Worm (Caenorhabditis elegans) whole organism, mixed stage, embryonic: ENCODE results near the gene cut-2.

Source experiments
- M03D4.4 ChIP-seq: sonication (generic microtip); optimal IDR thresholded peaks from 2 replicates; lab custom pipeline; 2017; ENCODE audit warnings: mild to moderate bottlenecking, missing genetic modification characterization, missing compliant biosample characterization
- blmp-1 ChIP-seq: fragments of 150-350 bp; optimal IDR thresholded peaks from 2 replicates; lab custom pipeline; 2014; ENCODE audit warnings: missing biosample characterization, missing genetic modification characterization
- ceh-39 ChIP-seq: fragments of 150-350 bp; optimal IDR thresholded peaks from 2 replicates; lab custom pipeline; 2014; ENCODE audit warnings: missing biosample characterization, missing genetic modification characterization
- ceh-43 ChIP-seq: fragments of 200-800 bp; sonication (Bioruptor generic); optimal IDR thresholded peaks from 2 replicates; lab custom pipeline; 2018; ENCODE audit warnings: mild to moderate bottlenecking, missing genetic modification characterization, moderate library complexity, missing compliant biosample characterization
- ceh-83 ChIP-seq: fragments of 200-800 bp; sonication (Bioruptor generic); optimal IDR thresholded peaks from 2 replicates; lab custom pipeline; 2018; ENCODE audit warnings: mild to moderate bottlenecking, missing genetic modification characterization, missing compliant biosample characterization
- ces-1 ChIP-seq: fragments of 150-350 bp; optimal IDR thresholded peaks from 2 replicates; lab custom pipeline; 2014; ENCODE audit warnings: missing biosample characterization, missing genetic modification reagents, missing genetic modification characterization
- cnd-1 ChIP-seq: fragments of 200-800 bp; sonication (Bioruptor generic); optimal IDR thresholded peaks from 2 replicates; lab custom pipeline; 2018; ENCODE audit warnings: mild to moderate bottlenecking, missing genetic modification characterization, missing compliant biosample characterization
- drap-1 ChIP-seq: fragments of 200-800 bp; sonication (Bioruptor generic); optimal IDR thresholded peaks from 3 replicates; lab custom pipeline; 2018; ENCODE audit warnings: mild to moderate bottlenecking, missing genetic modification characterization, missing compliant biosample characterization
- elt-3 ChIP-seq: fragments of 150-350 bp; optimal IDR thresholded peaks from 2 replicates; lab custom pipeline; 2014; ENCODE audit warnings: missing biosample characterization, missing genetic modification characterization
- flh-1 ChIP-seq: fragments of 200-800 bp; sonication (Bioruptor generic); optimal IDR thresholded peaks from 2 replicates; lab custom pipeline; 2018; ENCODE audit warnings: mild to moderate bottlenecking, missing genetic modification characterization, moderate library complexity, missing compliant biosample characterization
- hlh-1 ChIP-seq: fragments of 150-350 bp; optimal IDR thresholded peaks from 2 replicates; lab custom pipeline; 2014; ENCODE audit warnings: missing biosample characterization, missing genetic modification reagents, missing genetic modification characterization
- lin-13 ChIP-seq: fragments of 150-350 bp; optimal IDR thresholded peaks from 2 replicates; lab custom pipeline; 2014; ENCODE audit warnings: missing biosample characterization, missing genetic modification characterization
- lin-32 ChIP-seq: fragments of 200-800 bp; sonication (Bioruptor generic); optimal IDR thresholded peaks from 2 replicates; lab custom pipeline; 2018; ENCODE audit warnings: mild to moderate bottlenecking, missing genetic modification characterization, missing compliant biosample characterization
- lsy-2 ChIP-seq: fragments of 150-350 bp; optimal IDR thresholded peaks from 2 replicates; lab custom pipeline; 2014; ENCODE audit warnings: missing biosample characterization, missing genetic modification characterization
- mab-5 ChIP-seq: fragments of 150-350 bp; optimal IDR thresholded peaks from 2 replicates; lab custom pipeline; 2014; ENCODE audit warnings: missing biosample characterization, missing genetic modification characterization
- mep-1 ChIP-seq: fragments of 150-350 bp; optimal IDR thresholded peaks from 2 replicates; lab custom pipeline; 2017; ENCODE audit warnings: missing biosample characterization, missing genetic modification reagents, missing genetic modification characterization, inconsistent platforms
- mls-2 ChIP-seq: sonication (generic microtip); optimal IDR thresholded peaks from 2 replicates; lab custom pipeline; 2016; ENCODE audit warnings: mild to moderate bottlenecking, missing genetic modification characterization, moderate library complexity, missing compliant biosample characterization
- nhr-12 ChIP-seq: fragments of 150-350 bp; optimal IDR thresholded peaks from 2 replicates; lab custom pipeline; 2014; ENCODE audit warnings: missing biosample characterization, missing genetic modification characterization
- nhr-2 ChIP-seq: fragments of 150-350 bp; optimal IDR thresholded peaks from 2 replicates; lab custom pipeline; 2014; ENCODE audit warnings: missing biosample characterization, missing genetic modification characterization
- nhr-237 ChIP-seq: fragments of 150-350 bp; optimal IDR thresholded peaks from 2 replicates; lab custom pipeline; 2014; ENCODE audit warnings: missing biosample characterization, missing genetic modification characterization
- nhr-28 ChIP-seq: fragments of 150-350 bp; optimal IDR thresholded peaks from 2 replicates; lab custom pipeline; 2014; ENCODE audit warnings: missing biosample characterization, missing genetic modification characterization
- nhr-76 ChIP-seq: sonication (generic microtip); optimal IDR thresholded peaks from 2 replicates; lab custom pipeline; 2017; ENCODE audit warnings: missing biosample characterization, missing genetic modification characterization
- pha-4 ChIP-seq: fragments of 150-350 bp; optimal IDR thresholded peaks from 2 replicates; lab custom pipeline; 2018; ENCODE audit warnings: missing biosample characterization, missing genetic modification reagents, missing genetic modification characterization
- snpc-4 ChIP-seq: fragments of 150-350 bp; optimal IDR thresholded peaks from 2 replicates; lab custom pipeline; 2014; ENCODE audit warnings: missing biosample characterization, missing genetic modification characterization
- sptf-1 ChIP-seq: sonication (generic microtip); optimal IDR thresholded peaks from 2 replicates; lab custom pipeline; 2017; ENCODE audit warnings: mild to moderate bottlenecking, missing genetic modification characterization, moderate library complexity, missing compliant biosample characterization
- tbx-8 ChIP-seq: fragments of 200-800 bp; sonication (Bioruptor generic); optimal IDR thresholded peaks from 2 replicates; lab custom pipeline; 2018; ENCODE audit warnings: mild to moderate bottlenecking, missing genetic modification characterization, moderate library complexity, missing compliant biosample characterization
- unc-120 ChIP-seq: sonication (generic microtip); optimal IDR thresholded peaks from 2 replicates; lab custom pipeline; 2017; ENCODE audit warnings: missing genetic modification characterization, missing compliant biosample characterization; ENCODE audit not compliant: poor library complexity, severe bottlenecking
- unc-39 ChIP-seq: fragments of 150-350 bp; optimal IDR thresholded peaks from 2 replicates; lab custom pipeline; 2014; ENCODE audit warnings: missing biosample characterization, missing genetic modification characterization
- unc-62 ChIP-seq: fragments of 150-350 bp; optimal IDR thresholded peaks from 2 replicates; lab custom pipeline; 2014; ENCODE audit warnings: missing biosample characterization, missing genetic modification reagents, missing genetic modification characterization
- ztf-11 ChIP-seq: fragments of 150-350 bp; optimal IDR thresholded peaks from 2 replicates; lab custom pipeline; 2014; ENCODE audit warnings: missing biosample characterization, missing genetic modification characterization

cut-2 gene

DNA sequence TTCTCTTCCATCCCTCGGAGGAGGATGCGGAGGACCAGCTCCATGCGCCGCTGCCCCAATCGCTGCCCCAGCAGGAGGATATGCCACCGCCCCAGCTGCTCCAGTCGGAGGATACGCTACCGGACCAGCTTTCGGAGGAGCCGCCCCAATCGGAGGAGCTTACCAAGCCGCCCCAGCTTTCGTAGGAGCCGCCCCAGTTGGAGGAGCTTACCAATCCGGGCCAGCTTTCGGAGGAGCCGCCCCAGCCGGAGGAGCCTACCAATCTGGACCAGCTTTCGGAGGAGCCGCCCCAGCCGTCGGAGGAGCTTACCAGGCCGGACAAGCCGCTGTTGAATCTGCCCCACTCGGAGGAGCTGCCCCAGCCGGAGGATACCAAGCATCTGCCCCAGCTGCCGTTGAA is 713 bp downstream of the cut-2 start:
- TF ChIP-seq unc-39 (no peak), ceh-43 (GFP tag; lab: Kevin White, UChicago) (peak; percentile 6), drap-1 (no peak), ceh-83 (GFP tag; lab: Kevin White, UChicago) (peak; percentile 31)
- TF ChIP-seq, all 35 proteins: peak for 2

DNA sequence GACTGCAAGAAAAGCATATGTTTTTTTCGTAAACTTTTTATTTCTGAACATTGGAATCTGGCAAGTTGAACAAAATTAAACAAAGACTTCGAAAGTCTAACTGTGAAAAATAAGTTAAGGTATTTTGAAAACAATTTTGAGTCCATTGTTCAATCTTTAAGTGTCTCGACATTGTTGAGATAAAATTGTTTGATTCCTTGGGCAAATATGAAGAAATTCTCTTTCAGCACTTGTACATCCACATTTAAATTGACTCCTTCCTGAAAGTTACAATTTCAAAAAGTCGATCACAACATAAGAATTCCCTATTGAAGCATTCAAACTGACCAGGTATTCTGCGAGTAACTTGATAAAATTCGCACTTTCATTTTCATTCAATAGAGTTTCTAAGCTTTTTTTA is 1.3 kb downstream of the cut-2 start:
- TF ChIP-seq nhr-2 (tag; lab: Kevin White, UChicago): no peak
- TF ChIP-seq ceh-39 (tag; lab: Kevin White, UChicago): no peak
- TF ChIP-seq ces-1 (GFP tag; lab: Kevin White, UChicago): no peak
- TF ChIP-seq nhr-12: no peak
- TF ChIP-seq unc-120 (tag; lab: Kevin White, UChicago): no peak
- no peak for TF ChIP-seq lin-13 (tag; lab: Kevin White, UChicago)
- no peak for TF ChIP-seq M03D4.4 (tag; lab: Kevin White, UChicago)
- TF ChIP-seq elt-3 (tag; lab: Kevin White, UChicago): no peak
- TF ChIP-seq blmp-1 (tag; lab: Kevin White, UChicago): no peak
- no peak for TF ChIP-seq drap-1

DNA sequence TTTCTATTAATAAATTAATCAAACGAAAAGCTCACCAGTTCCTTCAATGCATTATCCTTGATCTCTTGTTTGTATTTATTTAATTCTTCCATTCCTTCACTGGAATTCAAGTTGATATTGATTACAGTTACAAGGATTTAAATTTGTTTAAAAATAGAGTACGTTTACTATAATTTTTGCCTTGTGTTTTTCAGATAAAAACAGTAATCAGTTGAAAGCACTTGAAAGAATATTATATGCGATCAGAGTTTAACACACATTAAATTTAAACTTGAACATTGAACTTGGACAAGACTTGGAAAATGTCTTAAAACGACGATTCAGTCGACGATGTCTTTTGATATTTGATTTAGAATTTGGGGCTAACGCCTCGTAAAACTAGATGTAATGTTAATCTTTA is 2.8 kb downstream of the cut-2 start, which contains the start of gene F53F1.6:
TSS of gene F53F1.6 (minus strand) at position 101 of the 400 bp plus-strand sequence.
- no peak for TF ChIP-seq mab-5 (tag; lab: Kevin White, UChicago)

DNA sequence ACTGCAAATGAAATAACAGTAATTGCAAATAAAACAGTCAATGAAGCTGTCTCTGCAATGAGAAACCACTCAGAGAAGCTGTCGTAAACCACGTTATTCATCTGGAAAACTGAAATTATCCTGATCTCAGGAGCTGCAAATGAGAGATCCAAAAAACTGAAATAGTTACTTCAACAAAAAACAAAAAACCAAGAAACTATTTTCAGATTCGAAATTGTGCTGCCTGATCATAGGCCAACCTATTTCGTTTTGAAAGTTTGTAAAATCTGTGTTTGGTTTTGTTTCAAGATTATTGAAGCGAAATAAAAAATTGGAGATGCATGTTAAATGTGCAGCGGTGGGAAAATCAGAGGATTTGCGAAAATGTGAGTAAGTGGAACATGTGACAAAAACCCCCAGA is 5.9 kb downstream of the cut-2 start, which contains the start of gene srv-8:
TSS of gene srv-8 (minus strand) at position 101 of the 400 bp plus-strand sequence.
- TF ChIP-seq ceh-39 (tag; lab: Kevin White, UChicago) (no peak), flh-1 (GFP tag; lab: Kevin White, UChicago) (no peak), mls-2 (no peak), mep-1 (tag; lab: Kevin White, UChicago) (no peak), ztf-11 (no peak), M03D4.4 (tag; lab: Kevin White, UChicago) (no peak)

DNA sequence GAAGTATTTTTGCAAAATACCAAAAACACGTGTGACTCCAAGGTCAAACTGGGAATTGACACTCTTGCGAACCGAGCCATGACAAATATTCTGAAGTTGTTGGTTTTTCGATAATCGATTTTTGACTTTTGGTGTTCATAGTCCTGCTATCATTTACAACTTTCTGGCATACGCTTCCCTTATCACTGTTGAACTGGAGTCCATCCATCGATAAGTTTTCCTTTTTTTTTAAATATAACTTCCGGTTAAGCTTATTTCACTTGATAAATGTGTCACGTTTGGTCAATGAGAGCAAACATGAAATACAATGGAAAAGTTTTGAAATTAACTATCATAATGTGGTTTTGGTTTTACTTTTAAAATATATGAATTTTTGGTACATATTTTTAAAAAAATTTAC is 6.9 kb downstream of the cut-2 start:
- TF ChIP-seq mep-1 (tag; lab: Kevin White, UChicago) (no peak), drap-1 (no peak), unc-120 (tag; lab: Kevin White, UChicago) (no peak), mls-2 (no peak), nhr-76 (tag; lab: Kevin White, UChicago) (no peak), lsy-2 (tag; lab: Kevin White, UChicago) (no peak), ceh-39 (tag; lab: Kevin White, UChicago) (no peak), nhr-237 (tag; lab: Kevin White, UChicago) (no peak), lin-32 (GFP tag; lab: Kevin White, UChicago) (no peak), flh-1 (GFP tag; lab: Kevin White, UChicago) (no peak), hlh-1 (tag; lab: Kevin White, UChicago) (no peak), nhr-12 (no peak), tbx-8 (GFP tag; lab: Kevin White, UChicago) (no peak), nhr-28 (tag; lab: Kevin White, UChicago) (no peak), lin-13 (tag; lab: Kevin White, UChicago) (no peak), pha-4 (tag; lab: Kevin White, UChicago) (no peak), M03D4.4 (tag; lab: Kevin White, UChicago) (no peak), mab-5 (tag; lab: Kevin White, UChicago) (no peak)
- TF ChIP-seq, all 35 proteins: peak for 0

- TF ChIP-seq unc-39 (no peak), mls-2 (no peak), tbx-8 (GFP tag; lab: Kevin White, UChicago) (no peak), mab-5 (tag; lab: Kevin White, UChicago) (no peak), ces-1 (GFP tag; lab: Kevin White, UChicago) (no peak), sptf-1 (no peak), pha-4 (tag; lab: Kevin White, UChicago) (no peak)
These were observed 8.3 kb downstream of the cut-2 start, which contains the start of gene srv-9 for ce11 chrV:13423045-13423444. Gene srv-9, minus strand, starts transcription at chrV:13423145.

DNA sequence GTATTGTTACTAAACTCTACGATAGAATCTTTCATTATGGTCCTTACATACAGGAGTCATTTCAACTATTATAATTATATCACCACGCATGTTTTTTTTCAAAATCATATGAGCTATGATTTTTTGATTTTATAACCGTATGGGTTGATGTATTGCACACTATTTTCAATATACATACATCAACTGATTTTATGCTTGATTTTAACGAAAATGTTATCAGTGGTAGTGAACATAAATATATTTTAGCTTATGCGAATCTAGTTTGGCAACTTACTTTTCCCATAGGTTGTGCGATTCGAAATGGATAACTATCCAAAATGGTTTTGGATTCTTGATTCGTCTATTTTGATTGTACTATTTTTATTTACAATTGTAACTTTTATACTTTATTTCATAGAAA is 8.9 kb downstream of the cut-2 start, which contains the start of gene srv-10:
TSS of gene srv-10 (plus strand) at position 301 of the 400 bp plus-strand sequence.
- TF ChIP-seq lsy-2 (tag; lab: Kevin White, UChicago): no peak
- TF ChIP-seq M03D4.4 (tag; lab: Kevin White, UChicago): no peak
- TF ChIP-seq pha-4 (tag; lab: Kevin White, UChicago): no peak
- TF ChIP-seq nhr-76 (tag; lab: Kevin White, UChicago): no peak
- TF ChIP-seq cnd-1 (tag; lab: Kevin White, UChicago): no peak
- no peak for TF ChIP-seq nhr-28 (tag; lab: Kevin White, UChicago)
- no peak for TF ChIP-seq unc-62 (GFP tag; lab: Kevin White, UChicago)
- no peak for TF ChIP-seq drap-1
- no peak for TF ChIP-seq snpc-4 (tag; lab: Kevin White, UChicago)
- TF ChIP-seq blmp-1 (tag; lab: Kevin White, UChicago): no peak
- no peak for TF ChIP-seq ceh-83 (GFP tag; lab: Kevin White, UChicago)
- TF ChIP-seq ceh-43 (GFP tag; lab: Kevin White, UChicago): no peak
